Worm (Caenorhabditis elegans): ENCODE results near the gene K07H8.8.

- TF ChIP-seq nhr-43 (tag; optimal IDR thresholded peaks at IDR 0.05; ENCODE audit: poor library complexity, severe bottlenecking) (no peak), eor-1 (tag; optimal IDR thresholded peaks at IDR 0.05) (no peak), ceh-82 (tag; optimal IDR thresholded peaks at IDR 0.05) (no peak), nhr-25 (tag; optimal IDR thresholded peaks at IDR 0.05) (no peak), nhr-77 (tag; optimal IDR thresholded peaks at IDR 0.05) (no peak), lsy-12 (tag; optimal IDR thresholded peaks at IDR 0.05) (no peak), lin-39 (tag; optimal IDR thresholded peaks at IDR 0.05) (no peak), ama-1 (optimal IDR thresholded peaks at IDR 0.05) (no peak), nhr-23 (tag; optimal IDR thresholded peaks at IDR 0.05) (no peak), fos-1 (tag; optimal IDR thresholded peaks at IDR 0.05) (no peak), ztf-4 (tag; optimal IDR thresholded peaks at IDR 0.05) (no peak), hmg-11 (tag; optimal IDR thresholded peaks at IDR 0.05) (no peak)
Measured at ce11 chrIV:8239584-8239983, 28.6 kb downstream of the K07H8.8 start.

Measured in whole organism, L3 larva.